Worm (Caenorhabditis elegans): ENCODE data around the gene F44E2.7.

The F44E2.7 gene

ce11 chrIII:8801352-8801863 lies 46.9 kb downstream of the F44E2.7 start (continued):
- TF ChIP-seq pqm-1 (tag; optimal IDR thresholded peaks at IDR 0.05) (no peak), ceh-20 (GFP tag; IDR thresholded peaks at IDR 0.05) (no peak), mdt-29 (GFP tag; IDR thresholded peaks at IDR 0.05) (no peak), lim-7 (GFP tag; IDR thresholded peaks at IDR 0.05) (no peak)

- TF ChIP-seq egl-27 (tag; optimal IDR thresholded peaks at IDR 0.05): no peak
- TF ChIP-seq zfp-2 (tag; optimal IDR thresholded peaks at IDR 0.05): no peak
- TF ChIP-seq nhr-48 (tag; optimal IDR thresholded peaks at IDR 0.05): no peak
- TF ChIP-seq mep-1 (tag; optimal IDR thresholded peaks at IDR 0.05): no peak
- TF ChIP-seq snpc-1.2 (GFP tag; IDR thresholded peaks at IDR 0.05): no peak
- no peak for TF ChIP-seq ces-1 (GFP tag; optimal IDR thresholded peaks at IDR 0.05)
- no peak for TF ChIP-seq nhr-76 (tag; optimal IDR thresholded peaks at IDR 0.05)
- no peak for TF ChIP-seq ZK337.2 (GFP tag; IDR thresholded peaks at IDR 0.05)
- TF ChIP-seq dpl-1 (GFP tag; optimal IDR thresholded peaks at IDR 0.05): no peak
- TF ChIP-seq mxl-3 (GFP tag; optimal IDR thresholded peaks at IDR 0.05): no peak
- TF ChIP-seq daf-19 (GFP tag; conservative IDR thresholded peaks at IDR 0.05): no peak
- TF ChIP-seq nhr-28 (tag; optimal IDR thresholded peaks at IDR 0.05): peak; percentile 56
- TF ChIP-seq dmd-6 (GFP tag; IDR thresholded peaks at IDR 0.05): 0 out of 2 replicates have a peak, but pooled peaks have one; percentile 7
- no peak for TF ChIP-seq nhr-111 (GFP tag; optimal IDR thresholded peaks at IDR 0.05)
- no peak for TF ChIP-seq ceh-82 (tag; optimal IDR thresholded peaks at IDR 0.05)
- peak; percentile 18 for TF ChIP-seq mes-2 (tag; optimal IDR thresholded peaks at IDR 0.05; ENCODE audit: poor library complexity, severe bottlenecking)
- peak; percentile 37 for TF ChIP-seq nhr-6 (tag; optimal IDR thresholded peaks at IDR 0.05)
- peak; percentile 17 for TF ChIP-seq nhr-25 (tag; optimal IDR thresholded peaks at IDR 0.05; ENCODE audit: borderline replicate concordance, insufficient read depth)
- no peak for TF ChIP-seq set-16 (GFP tag; IDR thresholded peaks at IDR 0.05)
- TF ChIP-seq aly-2 (tag; optimal IDR thresholded peaks at IDR 0.05): no peak
Observed at ce11 chrIII:8800796-8801083, 47.5 kb downstream of the F44E2.7 start.

- TF ChIP-seq hlh-11 (tag; optimal IDR thresholded peaks at IDR 0.05) (peak; percentile 98), fos-1 (tag; optimal IDR thresholded peaks at IDR 0.05) (no peak), D1046.2 (GFP tag; IDR thresholded peaks at IDR 0.05) (0 out of 2 replicates have a peak, but pooled peaks have one; percentile 66), ceh-20 (GFP tag; IDR thresholded peaks at IDR 0.05) (peak; percentile 86), hlh-30 (tag; optimal IDR thresholded peaks at IDR 0.05; ENCODE audit: insufficient read depth) (peak; percentile 95), nhr-41 (GFP tag; IDR thresholded peaks at IDR 0.05) (no peak), rbr-2 (tag; optimal IDR thresholded peaks at IDR 0.05) (peak; percentile 93), madf-5 (GFP tag; IDR thresholded peaks at IDR 0.05) (no peak), ces-1 (GFP tag; optimal IDR thresholded peaks at IDR 0.05) (peak; percentile 27), attf-4 (tag; optimal IDR thresholded peaks at IDR 0.05) (no peak), vab-7 (GFP tag; IDR thresholded peaks at IDR 0.05) (no peak), aly-2 (tag; optimal IDR thresholded peaks at IDR 0.05) (no peak), Y5F2A.4 (GFP tag; optimal IDR thresholded peaks at IDR 0.05) (no peak), T26A8.4 (GFP tag; IDR thresholded peaks at IDR 0.05) (peak; percentile 75), unc-130 (GFP tag; optimal IDR thresholded peaks at IDR 0.05) (no peak), mxl-2 (GFP tag; conservative IDR thresholded peaks at IDR 0.05) (no peak), egl-27 (tag; optimal IDR thresholded peaks at IDR 0.05) (no peak), spr-3 (GFP tag; optimal IDR thresholded peaks at IDR 0.05) (peak; percentile 10), daf-12 (tag; optimal IDR thresholded peaks at IDR 0.05) (no peak), lim-7 (GFP tag; IDR thresholded peaks at IDR 0.05) (no peak), dmd-9 (GFP tag; IDR thresholded peaks at IDR 0.05) (no peak), snpc-4 (tag; optimal IDR thresholded peaks at IDR 0.05) (no peak), set-16 (GFP tag; IDR thresholded peaks at IDR 0.05) (peak; percentile 87), Y105C5A.15 (GFP tag; IDR thresholded peaks at IDR 0.05) (no peak), egl-43 (GFP tag; IDR thresholded peaks at IDR 0.05) (peak; percentile 79), nhr-28 (tag; optimal IDR thresholded peaks at IDR 0.05) (peak; percentile 65), saeg-2 (GFP tag; IDR thresholded peaks at IDR 0.05) (peak; percentile 15; the same call in 1 of the 2 replicates), ztf-7 (tag; optimal IDR thresholded peaks at IDR 0.05) (no peak), skn-1 (tag; optimal IDR thresholded peaks at IDR 0.05) (no peak), daf-19 (GFP tag; conservative IDR thresholded peaks at IDR 0.05) (no peak)
Observed at ce11 chrIII:8799964-8800795, 48.1 kb downstream of the F44E2.7 start, which contains the start of gene F54F2.6. F54F2.6 (minus strand) TSS chrIII:8800701.

All from whole organism, L4 larva.